Fruit fly (Drosophila melanogaster) whole organism, wandering third instar larva: ENCODE data around the gene dachs.

ENCODE experiments used
- Abd-B ChIP-seq: fragments of >200 bp; optimal IDR thresholded peaks from 2 replicates; lab custom pipeline; 2017; ENCODE audit warnings: missing biosample characterization, missing genetic modification characterization
- CG32264 ChIP-seq: fragments of 200-800 bp; sonication (Bioruptor generic); optimal IDR thresholded peaks from 2 replicates; lab custom pipeline; 2016; ENCODE audit warnings: missing biosample characterization, missing genetic modification characterization
- CG9705 ChIP-seq: fragments of 200-800 bp; sonication (Bioruptor generic); optimal IDR thresholded peaks from 2 replicates; lab custom pipeline; 2018; ENCODE audit warnings: missing biosample characterization, mild to moderate bottlenecking, missing genetic modification characterization
- CrebA ChIP-seq: fragments of 200-800 bp; sonication (Bioruptor generic); optimal IDR thresholded peaks from 2 replicates; lab custom pipeline; 2016; ENCODE audit warnings: missing biosample characterization, mild to moderate bottlenecking, missing genetic modification characterization, borderline replicate concordance
- Dfd ChIP-seq: fragments of >200 bp; optimal IDR thresholded peaks from 2 replicates; lab custom pipeline; 2017; ENCODE audit warnings: missing biosample characterization, missing genetic modification characterization
- Dif ChIP-seq: fragments of 200-275, 200-300 bp; sonication (Bioruptor generic); optimal IDR thresholded peaks from 2 replicates; lab custom pipeline; 2018; ENCODE audit warnings: missing biosample characterization, missing genetic modification characterization; ENCODE audit not compliant: partially characterized antibody
- GATAd ChIP-seq: sonication (Bioruptor generic); optimal IDR thresholded peaks from 2 replicates; lab custom pipeline; 2016; ENCODE audit warnings: missing biosample characterization, missing genetic modification characterization
- HLH106 ChIP-seq: fragments of 200-800 bp; optimal IDR thresholded peaks from 3 replicates; lab custom pipeline; 2019; ENCODE audit warnings: missing biosample characterization, mild to moderate bottlenecking, missing genetic modification characterization, moderate library complexity
- Hnf4 ChIP-seq: fragments of 200-800 bp; sonication (Bioruptor generic); optimal IDR thresholded peaks from 2 replicates; lab custom pipeline; 2016; ENCODE audit warnings: missing biosample characterization, mild to moderate bottlenecking, missing genetic modification characterization
- Hr78 ChIP-seq: fragments of >200 bp; optimal IDR thresholded peaks from 2 replicates; lab custom pipeline; 2017; ENCODE audit warnings: missing biosample characterization, missing genetic modification characterization
- Hr83 ChIP-seq: fragments of 200-300 bp; sonication (Bioruptor generic); optimal IDR thresholded peaks from 2 replicates; lab custom pipeline; 2016; ENCODE audit warnings: missing biosample characterization, mild to moderate bottlenecking, missing genetic modification characterization, moderate library complexity; ENCODE audit not compliant: poor library complexity, severe bottlenecking
- Jra ChIP-seq: sonication (Bioruptor generic); optimal IDR thresholded peaks from 2 replicates; lab custom pipeline; 2016; ENCODE audit warnings: missing biosample characterization, missing genetic modification characterization
- Mio ChIP-seq: sonication (Bioruptor generic); optimal IDR thresholded peaks from 2 replicates; lab custom pipeline; 2016; ENCODE audit warnings: missing biosample characterization, missing genetic modification characterization
- Myc ChIP-seq: fragments of >200 bp; optimal IDR thresholded peaks from 2 replicates; lab custom pipeline; 2017
- N ChIP-seq: fragments of >200 bp; optimal IDR thresholded peaks from 2 replicates; lab custom pipeline; 2018; ENCODE audit warnings: missing biosample characterization, missing external identifiers, missing genetic modification characterization
- OdsH ChIP-seq: fragments of 200-800 bp; sonication (Bioruptor generic); optimal IDR thresholded peaks from 2 replicates; lab custom pipeline; 2016; ENCODE audit warnings: missing biosample characterization, mild to moderate bottlenecking, missing genetic modification characterization
- Rel ChIP-seq, 2 experiments: fragments of 200-800 bp; sonication (Bioruptor generic) in 1 of 2; optimal IDR thresholded peaks; 2 replicates in 1 of 2; 3 replicates in 1 of 2; lab custom pipeline; 2016 to 2019; ENCODE audit warnings: mild to moderate bottlenecking in 2 of 2, missing biosample characterization in 2 of 2, missing genetic modification characterization in 2 of 2, moderate library complexity in 1 of 2
- Sp1 ChIP-seq: fragments of 200-800 bp; sonication (Bioruptor generic); optimal IDR thresholded peaks from 3 replicates; lab custom pipeline; 2019; ENCODE audit warnings: missing biosample characterization, mild to moderate bottlenecking, missing genetic modification characterization, moderate library complexity
- Vsx2 ChIP-seq: fragments of 200-300, 225-300 bp; sonication (Bioruptor generic); optimal IDR thresholded peaks from 2 replicates; lab custom pipeline; 2018; ENCODE audit warnings: missing biosample characterization, missing genetic modification characterization; ENCODE audit not compliant: partially characterized antibody
- br ChIP-seq: fragments of 200-800 bp; sonication (Bioruptor generic); optimal IDR thresholded peaks from 2 replicates; lab custom pipeline; 2016; ENCODE audit warnings: missing biosample characterization, missing genetic modification characterization
- brk ChIP-seq: fragments of 200-800 bp; sonication (Bioruptor generic); optimal IDR thresholded peaks from 2 replicates; lab custom pipeline; 2016; ENCODE audit warnings: missing biosample characterization, mild to moderate bottlenecking, missing genetic modification characterization
- dl ChIP-seq, 2 experiments: fragments of 175-275, 200-275 bp in 1 of 2; fragments of 200-275 bp in 1 of 2; sonication (Bioruptor generic); optimal IDR thresholded peaks; lab custom pipeline; 2018; ENCODE audit warnings: mild to moderate bottlenecking in 2 of 2, missing biosample characterization in 2 of 2, missing genetic modification characterization in 2 of 2, moderate library complexity in 2 of 2; ENCODE audit not compliant: partially characterized antibody in 2 of 2, insufficient read depth in 1 of 2
- dmrt93B ChIP-seq: fragments of 200-800 bp; sonication (Bioruptor generic); optimal IDR thresholded peaks from 2 replicates; lab custom pipeline; 2018; ENCODE audit warnings: missing biosample characterization, mild to moderate bottlenecking, missing genetic modification characterization
- dsf ChIP-seq: sonication (Bioruptor generic); optimal IDR thresholded peaks from 2 replicates; lab custom pipeline; 2016; ENCODE audit warnings: missing biosample characterization, missing genetic modification characterization, borderline replicate concordance
- ey ChIP-seq: fragments of 200-800 bp; sonication (Bioruptor generic); optimal IDR thresholded peaks from 2 replicates; lab custom pipeline; 2016; ENCODE audit warnings: missing biosample characterization, missing genetic modification characterization
- foxo ChIP-seq, 2 experiments: fragments of 200-800 bp; sonication (Bioruptor generic); optimal IDR thresholded peaks; 2 replicates in 1 of 2; 3 replicates in 1 of 2; lab custom pipeline; 2016 to 2017; ENCODE audit warnings: missing biosample characterization in 2 of 2, missing genetic modification characterization in 2 of 2
- fru ChIP-seq: fragments of 200-800 bp; sonication (Bioruptor generic); optimal IDR thresholded peaks from 3 replicates; lab custom pipeline; 2016; ENCODE audit warnings: missing biosample characterization, mild to moderate bottlenecking, missing genetic modification characterization
- h ChIP-seq: fragments of 200-800 bp; sonication (Bioruptor generic); optimal IDR thresholded peaks from 3 replicates; lab custom pipeline; 2016; ENCODE audit warnings: missing biosample characterization, mild to moderate bottlenecking, missing genetic modification characterization
- jim ChIP-seq: fragments of 175-275, 200-325 bp; sonication (Bioruptor generic); optimal IDR thresholded peaks from 2 replicates; lab custom pipeline; 2016; ENCODE audit warnings: missing biosample characterization, mild to moderate bottlenecking, missing genetic modification characterization
- lola ChIP-seq: fragments of >200 bp; optimal IDR thresholded peaks from 2 replicates; lab custom pipeline; 2017; ENCODE audit warnings: missing biosample characterization, missing genetic modification characterization
- pan ChIP-seq: fragments of >200 bp; optimal IDR thresholded peaks from 2 replicates; lab custom pipeline; 2017
- psq ChIP-seq: fragments of 200-800 bp; sonication (Bioruptor generic); optimal IDR thresholded peaks from 3 replicates; lab custom pipeline; 2017; ENCODE audit warnings: missing biosample characterization, mild to moderate bottlenecking, missing genetic modification characterization, moderate library complexity
- rgr ChIP-seq: fragments of 200-800 bp; sonication (Bioruptor generic); optimal IDR thresholded peaks from 3 replicates; lab custom pipeline; 2016; ENCODE audit warnings: missing biosample characterization, mild to moderate bottlenecking, missing genetic modification characterization
- sage ChIP-seq: fragments of 200-800 bp; sonication (Bioruptor generic); optimal IDR thresholded peaks from 2 replicates; lab custom pipeline; 2016; ENCODE audit warnings: missing biosample characterization, mild to moderate bottlenecking, missing genetic modification characterization
- sv ChIP-seq: fragments of 200-800 bp; sonication (Bioruptor generic); optimal IDR thresholded peaks from 3 replicates; lab custom pipeline; 2016; ENCODE audit warnings: missing biosample characterization, missing genetic modification characterization
- tai ChIP-seq: sonication (Bioruptor generic); optimal IDR thresholded peaks from 2 replicates; lab custom pipeline; 2016; ENCODE audit warnings: missing biosample characterization, missing genetic modification characterization
- usp ChIP-seq: fragments of >200 bp; optimal IDR thresholded peaks from 2 replicates; lab custom pipeline; 2017; ENCODE audit warnings: missing biosample characterization, missing genetic modification characterization
- woc ChIP-seq: sonication (Bioruptor generic); optimal IDR thresholded peaks from 2 replicates; lab custom pipeline; 2016; ENCODE audit warnings: missing biosample characterization, mild to moderate bottlenecking, missing genetic modification characterization

dachs gene

dm6 chr2L:8464107-8464582, 2.5 kb upstream of the dachs start, which contains the start of gene prg:
TSS of gene prg (plus strand) at chr2L:8464488.
- TF ChIP-seq rgr (GFP tag; lab: Kevin White, UChicago) (peak; percentile 62), Vsx2 (GFP tag; lab: Kevin White, UChicago) (no peak), brk (GFP tag; lab: Kevin White, UChicago) (peak; percentile 51), pan (no peak), lola (GFP tag; lab: Kevin White, UChicago) (no peak), dsf (peak; percentile 15), dl (GFP tag; optimal IDR thresholded peaks at IDR 0.05; lab: Kevin White, UChicago; ENCODE audit: insufficient read depth in 1 of 2, partially characterized antibody in 2 of 2) (no peak), jim (GFP tag; lab: Kevin White, UChicago) (no peak), psq (GFP tag; lab: Kevin White, UChicago) (peak; percentile 33), usp (GFP tag; lab: Kevin White, UChicago) (no peak), CG9705 (GFP tag; lab: Kevin White, UChicago) (peak; percentile 44), GATAd (GFP tag; lab: Kevin White, UChicago) (no peak), Rel (GFP tag; optimal IDR thresholded peaks at IDR 0.05; lab: Kevin White, UChicago) (no peak), Rel (tag; optimal IDR thresholded peaks at IDR 0.05; lab: Kevin White, UChicago) (no peak), sage (peak; percentile 32), HLH106 (peak; percentile 64), Dif (GFP tag; lab: Kevin White, UChicago) (no peak), CrebA (no peak), Hr83 (GFP tag; lab: Kevin White, UChicago) (peak; percentile 40), br (peak; percentile 28), fru (GFP tag; lab: Kevin White, UChicago) (peak; percentile 74), CG32264 (GFP tag; lab: Kevin White, UChicago) (peak; percentile 8), Mio (GFP tag; lab: Kevin White, UChicago) (no peak), woc (GFP tag; lab: Kevin White, UChicago) (peak; percentile 84), Hr78 (no peak), dmrt93B (GFP tag; lab: Kevin White, UChicago) (no peak), tai (GFP tag; lab: Kevin White, UChicago) (peak; percentile 82), OdsH (GFP tag; lab: Kevin White, UChicago) (peak; percentile 28), h (GFP tag; lab: Kevin White, UChicago) (peak; percentile 78), Abd-B (GFP tag; lab: Kevin White, UChicago) (no peak), ey (GFP tag; lab: Kevin White, UChicago) (peak; percentile 45), Jra (GFP tag; lab: Kevin White, UChicago) (peak; percentile 63), foxo (GFP tag; optimal IDR thresholded peaks at IDR 0.05; lab: Kevin White, UChicago) (peak; percentile 40 to 76), Sp1 (GFP tag; lab: Kevin White, UChicago) (peak; percentile 66), N (GFP tag; lab: Kevin White, UChicago) (no peak), Myc (peak; percentile 55), sv (peak; percentile 64), Dfd (no peak), Hnf4 (GFP tag; lab: Kevin White, UChicago) (peak; percentile 66)

dm6 chr2L:8468929-8469681, 2.5 kb downstream of the dachs start:
- peak in 1 of 2 experiments; percentile 52 for TF ChIP-seq foxo (GFP tag; optimal IDR thresholded peaks at IDR 0.05; lab: Kevin White, UChicago)
- peak; percentile 30 for TF ChIP-seq ey (GFP tag; lab: Kevin White, UChicago)
- TF ChIP-seq Jra (GFP tag; lab: Kevin White, UChicago) = no peak
- peak; percentile 35 for TF ChIP-seq woc (GFP tag; lab: Kevin White, UChicago)
- no peak for TF ChIP-seq Dfd
- peak; percentile 40 for TF ChIP-seq h (GFP tag; lab: Kevin White, UChicago)
- no peak for TF ChIP-seq Hnf4 (GFP tag; lab: Kevin White, UChicago)
- TF ChIP-seq psq (GFP tag; lab: Kevin White, UChicago) = peak; percentile 11
- no peak for TF ChIP-seq Myc
- TF ChIP-seq HLH106 = peak; percentile 48
- peak; percentile 48 for TF ChIP-seq fru (GFP tag; lab: Kevin White, UChicago)
- no peak for TF ChIP-seq usp (GFP tag; lab: Kevin White, UChicago)
- peak; percentile 33 for TF ChIP-seq OdsH (GFP tag; lab: Kevin White, UChicago)
- no peak for TF ChIP-seq jim (GFP tag; lab: Kevin White, UChicago)
- TF ChIP-seq rgr (GFP tag; lab: Kevin White, UChicago) = peak; percentile 11
- TF ChIP-seq lola (GFP tag; lab: Kevin White, UChicago) = no peak
